Fruit fly (Drosophila melanogaster) whole organism, embryonic: ENCODE data around the gene Atg5.

Experiments used
- Ada2b ChIP-seq: fragments of 200-800 bp; sonication (Bioruptor generic); IDR thresholded peaks from 2 replicates; pipeline ENCODE4 v1.3.6; 2022; ENCODE audit warnings: missing biosample characterization, missing genetic modification characterization
- Asciz ChIP-seq: fragments of 200-800 bp; sonication (Bioruptor generic); optimal IDR thresholded peaks from 2 replicates; lab custom pipeline; 2017; ENCODE audit warnings: missing biosample characterization, mild to moderate bottlenecking, missing genetic modification characterization, missing genetic modification reagents
- Bgb ChIP-seq: fragments of 200-800 bp; sonication (Bioruptor generic); IDR thresholded peaks from 2 replicates; pipeline ENCODE4 v1.3.6; 2022; ENCODE audit warnings: missing biosample characterization, missing genetic modification characterization; ENCODE audit not compliant: partially characterized antibody
- C15 ChIP-seq: fragments of 200-800 bp; sonication (Bioruptor generic); IDR thresholded peaks from 3 replicates; pipeline ENCODE4 v1.3.6; 2022; ENCODE audit warnings: missing biosample characterization, missing genetic modification characterization
- CG10543 ChIP-seq: fragments of 200-800 bp; sonication (Bioruptor generic); optimal IDR thresholded peaks from 3 replicates; lab custom pipeline; 2017; ENCODE audit warnings: missing biosample characterization, mild to moderate bottlenecking, missing genetic modification characterization, moderate library complexity
- CG10654 ChIP-seq: fragments of 200-800 bp; sonication (Bioruptor generic); optimal IDR thresholded peaks from 2 replicates; lab custom pipeline; 2016; ENCODE audit warnings: missing biosample characterization, missing genetic modification characterization
- CG1233 ChIP-seq: fragments of 200-800 bp; sonication (Bioruptor generic); optimal IDR thresholded peaks from 4 replicates; lab custom pipeline; 2018; ENCODE audit warnings: missing biosample characterization, mild to moderate bottlenecking, missing genetic modification characterization
- CG1647 ChIP-seq: fragments of 200-800 bp; sonication (Bioruptor generic); optimal IDR thresholded peaks from 3 replicates; lab custom pipeline; 2016; ENCODE audit warnings: missing biosample characterization, missing genetic modification characterization
- CG17186 ChIP-seq: fragments of 200-800 bp; sonication (Bioruptor generic); optimal IDR thresholded peaks from 3 replicates; lab custom pipeline; 2017; ENCODE audit warnings: missing biosample characterization, missing genetic modification reagents, missing genetic modification characterization
- CG18619 ChIP-seq: fragments of 200-800 bp; sonication (Bioruptor generic); optimal IDR thresholded peaks from 3 replicates; lab custom pipeline; 2017; ENCODE audit warnings: missing biosample characterization, mild to moderate bottlenecking, missing genetic modification characterization
- CG2129 ChIP-seq: fragments of 200-800 bp; sonication (Bioruptor generic); IDR thresholded peaks from 2 replicates; pipeline ENCODE4 v1.3.6; 2022; ENCODE audit warnings: missing biosample characterization, missing genetic modification characterization; ENCODE audit not compliant: partially characterized antibody
- CG2712 ChIP-seq: fragments of 200-800 bp; optimal IDR thresholded peaks from 3 replicates; lab custom pipeline; 2019; ENCODE audit warnings: missing biosample characterization, mild to moderate bottlenecking, missing genetic modification characterization, moderate library complexity
- CG30403 ChIP-seq: fragments of 200-800 bp; sonication (Bioruptor generic); optimal IDR thresholded peaks from 3 replicates; lab custom pipeline; 2016; ENCODE audit warnings: missing biosample characterization, missing genetic modification characterization
- CG31224 ChIP-seq: fragments of 200-800 bp; sonication (Bioruptor generic); IDR thresholded peaks from 2 replicates; pipeline ENCODE4 v1.3.6; 2022; ENCODE audit warnings: missing biosample characterization, missing genetic modification characterization
- CG3281 ChIP-seq: fragments of 200-800 bp; sonication (Bioruptor generic); optimal IDR thresholded peaks from 3 replicates; lab custom pipeline; 2017; ENCODE audit warnings: missing biosample characterization, mild to moderate bottlenecking, missing genetic modification characterization
- CG42726 ChIP-seq: fragments of 200-800 bp; sonication (Bioruptor generic); IDR thresholded peaks from 2 replicates; pipeline ENCODE4 v1.3.6; 2022; ENCODE audit warnings: missing biosample characterization, missing genetic modification characterization; ENCODE audit not compliant: partially characterized antibody
- CG4404 ChIP-seq: fragments of 200-800 bp; sonication (Bioruptor generic); IDR thresholded peaks from 2 replicates; pipeline ENCODE4 v1.3.6; 2022; ENCODE audit warnings: missing biosample characterization, missing genetic modification characterization
- CG7987 ChIP-seq: fragments of 200-800 bp; sonication (Bioruptor generic); optimal IDR thresholded peaks from 2 replicates; lab custom pipeline; 2018; ENCODE audit warnings: missing biosample characterization, mild to moderate bottlenecking, missing genetic modification characterization, moderate library complexity
- CG8359 ChIP-seq: fragments of 200-800 bp; sonication (Bioruptor generic); optimal IDR thresholded peaks from 2 replicates; lab custom pipeline; 2017; ENCODE audit warnings: missing biosample characterization, mild to moderate bottlenecking, missing genetic modification characterization, borderline replicate concordance
- CG8924 ChIP-seq: fragments of 200-800 bp; optimal IDR thresholded peaks from 3 replicates; lab custom pipeline; 2019; ENCODE audit warnings: missing biosample characterization, mild to moderate bottlenecking, missing genetic modification characterization, moderate library complexity
- Dip2 ChIP-seq: fragments of 200-800 bp; sonication (Bioruptor generic); IDR thresholded peaks from 2 replicates; pipeline ENCODE4 v1.3.6; 2022; ENCODE audit warnings: missing biosample characterization, missing genetic modification characterization
- Eip74EF ChIP-seq, 2 experiments: fragments of 200-800 bp in 1 of 2; fragments of >200 bp in 1 of 2; sonication (Bioruptor generic) in 1 of 2; optimal IDR thresholded peaks; 2 replicates each; lab custom pipeline; 2017 to 2019; ENCODE audit warnings: missing biosample characterization in 2 of 2, missing genetic modification characterization in 2 of 2, mild to moderate bottlenecking in 1 of 2, moderate library complexity in 1 of 2
- Jarid2 ChIP-seq: fragments of 200-800 bp; sonication (Bioruptor generic); optimal IDR thresholded peaks from 3 replicates; lab custom pipeline; 2017; ENCODE audit warnings: mild to moderate bottlenecking, missing biosample characterization, missing genetic modification reagents, missing genetic modification characterization
- Lhr ChIP-seq: fragments of 200-800 bp; sonication (Bioruptor generic); optimal IDR thresholded peaks from 3 replicates; lab custom pipeline; 2017; ENCODE audit warnings: mild to moderate bottlenecking, missing biosample characterization, missing genetic modification reagents, missing genetic modification characterization
- Pdp1 ChIP-seq, 2 experiments: fragments of 200-800 bp; sonication (Bioruptor generic); optimal IDR thresholded peaks; 3 replicates each; lab custom pipeline; 2016; ENCODE audit warnings: missing biosample characterization in 2 of 2, missing genetic modification characterization in 2 of 2, mild to moderate bottlenecking in 1 of 2, moderate library complexity in 1 of 2
- Ptx1 ChIP-seq: fragments of 200-800 bp; sonication (Bioruptor generic); IDR thresholded peaks from 2 replicates; pipeline ENCODE4 v1.3.6; 2022; ENCODE audit warnings: missing biosample characterization, missing genetic modification characterization
- Sin3A ChIP-seq: fragments of >200 bp; optimal IDR thresholded peaks from 2 replicates; lab custom pipeline; 2018
- Sox102F ChIP-seq: fragments of 200-800 bp; sonication (Bioruptor generic); optimal IDR thresholded peaks from 2 replicates; lab custom pipeline; 2018; ENCODE audit warnings: missing biosample characterization, mild to moderate bottlenecking, missing genetic modification characterization, moderate library complexity
- Spps ChIP-seq: fragments of 200-800 bp; sonication (Bioruptor generic); optimal IDR thresholded peaks from 2 replicates; lab custom pipeline; 2018; ENCODE audit warnings: missing biosample characterization, mild to moderate bottlenecking, missing genetic modification characterization
- Stat92E ChIP-seq, 3 experiments: fragments of >200 bp in 2 of 3; fragments of 200-800 bp in 1 of 3; sonication (Bioruptor generic) in 1 of 3; optimal IDR thresholded peaks; 2 replicates each; lab custom pipeline; 2017 to 2019; ENCODE audit warnings: missing biosample characterization in 3 of 3, missing genetic modification characterization in 3 of 3, mild to moderate bottlenecking in 1 of 3, moderate library complexity in 1 of 3
- Xbp1 ChIP-seq: fragments of 200-800 bp; sonication (Bioruptor generic); optimal IDR thresholded peaks from 3 replicates; lab custom pipeline; 2016; ENCODE audit warnings: missing biosample characterization, mild to moderate bottlenecking, missing genetic modification characterization
- cad ChIP-seq: fragments of >200 bp; optimal IDR thresholded peaks from 2 replicates; lab custom pipeline; 2017; ENCODE audit warnings: missing biosample characterization, missing genetic modification characterization
- cato ChIP-seq: fragments of 200-800 bp; sonication (Bioruptor generic); optimal IDR thresholded peaks from 2 replicates; lab custom pipeline; 2016; ENCODE audit warnings: missing biosample characterization, missing genetic modification characterization, borderline replicate concordance
- corto ChIP-seq: fragments of 200-800 bp; sonication (Bioruptor generic); optimal IDR thresholded peaks from 2 replicates; lab custom pipeline; 2016; ENCODE audit warnings: missing biosample characterization, mild to moderate bottlenecking, missing genetic modification characterization, moderate library complexity
- crc ChIP-seq: fragments of 200-800 bp; sonication (Bioruptor generic); optimal IDR thresholded peaks from 2 replicates; lab custom pipeline; 2016; ENCODE audit warnings: missing biosample characterization, missing genetic modification characterization
- crol ChIP-seq: fragments of 200-800 bp; sonication (Bioruptor generic); IDR thresholded peaks from 2 replicates; pipeline ENCODE4 v1.3.6; 2022; ENCODE audit warnings: missing biosample characterization, missing genetic modification characterization
- dati ChIP-seq: fragments of 200-800 bp; sonication (Bioruptor generic); IDR thresholded peaks from 2 replicates; pipeline ENCODE4 v1.3.6; 2022; ENCODE audit warnings: missing biosample characterization, missing genetic modification characterization
- fd3F ChIP-seq: fragments of 200-800 bp; sonication (Bioruptor generic); optimal IDR thresholded peaks from 2 replicates; lab custom pipeline; 2018; ENCODE audit warnings: missing biosample characterization, mild to moderate bottlenecking, missing genetic modification characterization, moderate library complexity
- fru ChIP-seq: fragments of >200 bp; optimal IDR thresholded peaks from 2 replicates; lab custom pipeline; 2017
- grau ChIP-seq: fragments of 200-800 bp; optimal IDR thresholded peaks from 3 replicates; lab custom pipeline; 2019; ENCODE audit warnings: missing biosample characterization, mild to moderate bottlenecking, missing genetic modification characterization, moderate library complexity
- jumu ChIP-seq: fragments of 200-800 bp; sonication (Bioruptor generic); optimal IDR thresholded peaks from 3 replicates; lab custom pipeline; 2016; ENCODE audit warnings: missing biosample characterization, missing genetic modification characterization
- lola ChIP-seq, 3 experiments: fragments of >200 bp in 2 of 3; fragments of 200-800 bp in 1 of 3; sonication (Bioruptor generic) in 1 of 3; optimal IDR thresholded peaks; 2 replicates each; lab custom pipeline; 2017 to 2019; ENCODE audit warnings: missing biosample characterization in 3 of 3, missing genetic modification characterization in 3 of 3, mild to moderate bottlenecking in 1 of 3, moderate library complexity in 1 of 3
- mam ChIP-seq: fragments of 200-800 bp; sonication (Bioruptor generic); optimal IDR thresholded peaks from 3 replicates; lab custom pipeline; 2016; ENCODE audit warnings: missing biosample characterization, missing genetic modification characterization
- peb ChIP-seq: fragments of 200-800 bp; sonication (Bioruptor generic); IDR thresholded peaks from 2 replicates; pipeline ENCODE4 v1.3.6; 2022; ENCODE audit warnings: missing biosample characterization, missing genetic modification characterization
- pho ChIP-seq: fragments of 200-800 bp; sonication (Bioruptor generic); optimal IDR thresholded peaks from 2 replicates; lab custom pipeline; 2016; ENCODE audit warnings: missing biosample characterization, missing genetic modification characterization
- ssp ChIP-seq: fragments of 200-800 bp; sonication (Bioruptor generic); IDR thresholded peaks from 2 replicates; pipeline ENCODE4 v1.3.6; 2022; ENCODE audit warnings: missing biosample characterization, missing genetic modification characterization
- zf30C ChIP-seq: fragments of 200-800 bp; sonication (Bioruptor generic); optimal IDR thresholded peaks from 3 replicates; lab custom pipeline; 2018; ENCODE audit warnings: missing biosample characterization, mild to moderate bottlenecking, missing genetic modification characterization

Atg5 gene

dm6 chrX:7306538-7307477 lies 16.8 kb downstream of the Atg5 start (continued):
- peak; percentile 88 for TF ChIP-seq Ptx1 (GFP tag; lab: Robert Waterston, UW)
- TF ChIP-seq CG2129 (GFP tag; lab: Robert Waterston, UW) = no peak
- peak; percentile 63 for TF ChIP-seq CG1647
- peak; percentile 95 for TF ChIP-seq CG30403 (GFP tag; lab: Kevin White, UChicago)
- peak; percentile 78 for TF ChIP-seq Jarid2 (GFP tag; lab: Kevin White, UChicago)
- TF ChIP-seq CG2712 (tag; lab: Kevin White, UChicago) = peak; percentile 97
- TF ChIP-seq CG31224 (GFP tag; lab: Robert Waterston, UW) = peak; percentile 47; the same call in 1 of the 2 replicates
- peak; percentile 26; the same call in 1 of the 3 replicates for TF ChIP-seq C15
- TF ChIP-seq ssp = peak; percentile 70
- peak; percentile 70 for TF ChIP-seq Lhr (GFP tag; lab: Kevin White, UChicago)
- peak; percentile 30 to 71 for TF ChIP-seq Pdp1 (GFP tag; optimal IDR thresholded peaks at IDR 0.05; lab: Kevin White, UChicago)
- peak; percentile 60 for TF ChIP-seq jumu (GFP tag; lab: Kevin White, UChicago)
- TF ChIP-seq grau (tag; lab: Kevin White, UChicago) = peak; percentile 95
- TF ChIP-seq cad (GFP tag; lab: Kevin White, UChicago) = no peak
- no peak for TF ChIP-seq crc (GFP tag; lab: Kevin White, UChicago)
- TF ChIP-seq CG8924 (tag; lab: Kevin White, UChicago) = peak; percentile 96
- peak; percentile 82 for TF ChIP-seq CG10654 (GFP tag; lab: Kevin White, UChicago)
- peak; percentile 84 for TF ChIP-seq CG10543 (GFP tag; lab: Kevin White, UChicago)
- TF ChIP-seq CG4404 (GFP tag; lab: Robert Waterston, UW) = peak; percentile 86
- TF ChIP-seq fru (lab: Kevin White, UChicago) = no peak
- TF ChIP-seq CG7987 (GFP tag; lab: Kevin White, UChicago) = no peak
- TF ChIP-seq Xbp1 (GFP tag; lab: Kevin White, UChicago) = peak; percentile 90
- TF ChIP-seq Ada2b (GFP tag; lab: Robert Waterston, UW) = peak; percentile 57
- 0 out of 2 replicates have a peak, but pooled peaks have one; percentile 5 for TF ChIP-seq Dip2 (GFP tag; lab: Robert Waterston, UW)
- TF ChIP-seq cato (GFP tag; lab: Kevin White, UChicago) = peak; percentile 89
- peak; percentile 63; the same call in 1 of the 2 replicates for TF ChIP-seq peb
- peak; percentile 84 for TF ChIP-seq CG8359 (GFP tag; lab: Kevin White, UChicago)
- peak; percentile 45; the same call in 1 of the 2 replicates for TF ChIP-seq Bgb (GFP tag; lab: Robert Waterston, UW)
- TF ChIP-seq CG1233 = peak; percentile 95
- TF ChIP-seq dati (GFP tag; lab: Robert Waterston, UW) = 0 out of 2 replicates have a peak, but pooled peaks have one; percentile 21
- peak; percentile 89 for TF ChIP-seq fd3F
- peak; percentile 60; the same call in 1 of the 2 replicates for TF ChIP-seq CG42726 (GFP tag; lab: Robert Waterston, UW)
- TF ChIP-seq lola (GFP tag; optimal IDR thresholded peaks at IDR 0.05; lab: Kevin White, UChicago) = peak in 1 of 3 experiments; percentile 98
- peak; percentile 73 for TF ChIP-seq mam
- no peak for TF ChIP-seq Stat92E (GFP tag; optimal IDR thresholded peaks at IDR 0.05; lab: Kevin White, UChicago)
- peak; percentile 97 for TF ChIP-seq CG18619
- TF ChIP-seq corto (GFP tag; lab: Kevin White, UChicago) = no peak
- TF ChIP-seq crol (GFP tag; lab: Robert Waterston, UW) = peak; percentile 100
- TF ChIP-seq zf30C (GFP tag; lab: Kevin White, UChicago) = no peak
- peak; percentile 95 for TF ChIP-seq Sox102F (GFP tag; lab: Kevin White, UChicago)
- TF ChIP-seq CG17186 (GFP tag; lab: Kevin White, UChicago) = peak; percentile 50
- no peak for TF ChIP-seq Sin3A (lab: Kevin White, UChicago)
- TF ChIP-seq pho (GFP tag; lab: Kevin White, UChicago) = peak; percentile 83
- TF ChIP-seq Asciz (GFP tag; lab: Kevin White, UChicago) = peak; percentile 95
- peak in 1 of 2 experiments; percentile 67 for TF ChIP-seq Eip74EF (GFP tag; optimal IDR thresholded peaks at IDR 0.05; lab: Kevin White, UChicago)
- peak; percentile 90 for TF ChIP-seq Spps
- TF ChIP-seq CG3281 (GFP tag; lab: Kevin White, UChicago) = peak; percentile 95
